Fruit fly (Drosophila melanogaster) whole organism, embryonic: Measurements from ENCODE around the gene CG34427.

Source experiments
- Atf6 ChIP-seq: fragments of 200-800 bp; sonication (Bioruptor generic); IDR thresholded peaks from 2 replicates; pipeline ENCODE4 v1.3.6; 2022; ENCODE audit warnings: missing biosample characterization, missing genetic modification characterization
- CG15269 ChIP-seq: fragments of 200-800 bp; sonication (Bioruptor generic); optimal IDR thresholded peaks from 2 replicates; lab custom pipeline; 2018; ENCODE audit warnings: missing biosample characterization, mild to moderate bottlenecking, missing genetic modification characterization, moderate library complexity
- CG31441 ChIP-seq: fragments of 200-800 bp; sonication (Bioruptor generic); IDR thresholded peaks from 2 replicates; pipeline ENCODE4 v1.3.6; 2022; ENCODE audit warnings: missing biosample characterization, missing genetic modification characterization
- CG43689 ChIP-seq: fragments of 200-800 bp; sonication (Bioruptor generic); IDR thresholded peaks from 2 replicates; pipeline ENCODE4 v1.3.6; 2022; ENCODE audit warnings: missing biosample characterization, missing genetic modification characterization
- D19A ChIP-seq: fragments of 200-800 bp; optimal IDR thresholded peaks from 3 replicates; lab custom pipeline; 2019; ENCODE audit warnings: missing biosample characterization, mild to moderate bottlenecking, missing genetic modification characterization, moderate library complexity
- Poxn ChIP-seq: fragments of 200-800 bp; sonication (Bioruptor generic); IDR thresholded peaks from 2 replicates; pipeline ENCODE4 v1.3.6; 2022; ENCODE audit warnings: missing biosample characterization, missing genetic modification characterization
- ash1 ChIP-seq: fragments of 200-800 bp; sonication (Bioruptor generic); optimal IDR thresholded peaks from 2 replicates; lab custom pipeline; 2018; ENCODE audit warnings: missing biosample characterization, mild to moderate bottlenecking, missing genetic modification characterization
- eve ChIP-seq, 2 experiments: fragments of >200 bp; optimal IDR thresholded peaks; 2 replicates each; lab custom pipeline; 2017; ENCODE audit warnings: missing biosample characterization in 2 of 2, missing genetic modification characterization in 2 of 2
- seq ChIP-seq: fragments of 200-800 bp; sonication (Bioruptor generic); IDR thresholded peaks from 2 replicates; pipeline ENCODE4 v1.3.6; 2022; ENCODE audit warnings: missing biosample characterization, missing genetic modification characterization
- sima ChIP-seq: fragments of 200-800 bp; sonication (Bioruptor generic); optimal IDR thresholded peaks from 2 replicates; lab custom pipeline; 2016; ENCODE audit warnings: missing biosample characterization, missing genetic modification characterization

DNA sequence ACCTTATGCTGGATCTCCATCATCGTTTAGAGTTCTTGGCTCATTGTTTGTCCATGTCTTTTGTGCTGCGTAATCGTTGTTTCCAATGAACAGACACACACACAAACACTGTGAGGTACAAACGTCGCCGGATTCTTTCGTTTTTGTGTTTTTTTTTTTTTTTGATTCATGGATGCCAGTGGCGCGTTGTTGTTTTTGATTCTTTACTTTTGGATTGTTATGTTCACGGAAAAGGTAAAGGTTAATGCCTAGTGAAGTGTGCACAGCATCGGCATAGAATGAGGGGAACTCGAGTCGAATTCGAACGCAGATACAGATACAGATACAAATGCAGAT lies 28.9 kb downstream of the CG34427 start:
- no peak for TF ChIP-seq sima
- TF ChIP-seq CG31441 (GFP tag; lab: Robert Waterston, UW) = no peak
- TF ChIP-seq CG15269 = no peak
- TF ChIP-seq seq = no peak
- no peak for TF ChIP-seq eve (GFP tag; optimal IDR thresholded peaks at IDR 0.05; lab: Kevin White, UChicago)
- no peak for TF ChIP-seq D19A (tag; lab: Kevin White, UChicago)
- TF ChIP-seq Poxn (GFP tag; lab: Robert Waterston, UW) = no peak
- TF ChIP-seq Atf6 (GFP tag; lab: Robert Waterston, UW) = no peak
- TF ChIP-seq CG43689 (GFP tag; lab: Robert Waterston, UW) = no peak
- TF ChIP-seq ash1 (GFP tag; lab: Kevin White, UChicago) = no peak
